Worm (Caenorhabditis elegans): ENCODE data around the gene F07C3.9.

F07C3.9 gene

DNA sequence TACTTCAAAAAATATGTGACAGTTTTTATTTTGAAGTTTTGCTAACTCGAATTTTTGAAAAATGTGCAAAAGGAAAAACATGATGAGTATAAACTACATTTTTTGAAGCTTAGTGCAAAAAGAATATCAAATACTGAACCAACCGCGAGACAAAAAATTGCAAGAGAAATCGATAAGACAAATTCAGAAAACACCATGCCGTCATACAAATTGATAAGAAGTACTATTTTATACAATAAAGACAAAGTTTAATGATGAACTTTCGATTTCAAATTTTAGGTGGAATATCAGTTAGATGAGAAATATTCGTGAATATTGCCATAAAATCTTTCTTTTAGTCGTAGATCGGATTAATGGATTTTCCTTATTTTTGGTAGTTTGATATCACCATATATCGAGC is 8.3 kb upstream of the F07C3.9 start:
- TF ChIP-seq tbx-11 (GFP tag; IDR thresholded peaks at IDR 0.05) (no peak), scrt-1 (GFP tag; IDR thresholded peaks at IDR 0.05) (no peak), F13C5.2 (tag; optimal IDR thresholded peaks at IDR 0.05) (no peak), hmbx-1 (tag; optimal IDR thresholded peaks at IDR 0.05) (no peak), ama-1 (optimal IDR thresholded peaks at IDR 0.05) (no peak), sea-1 (GFP tag; conservative IDR thresholded peaks at IDR 0.05) (no peak), ceh-36 (tag; optimal IDR thresholded peaks at IDR 0.05) (no peak), hmg-4 (GFP tag; optimal IDR thresholded peaks at IDR 0.05) (no peak), flt-1 (GFP tag; IDR thresholded peaks at IDR 0.05) (no peak), B0310.2 (tag; optimal IDR thresholded peaks at IDR 0.05) (no peak), tra-4 (tag; optimal IDR thresholded peaks at IDR 0.05) (no peak)

DNA sequence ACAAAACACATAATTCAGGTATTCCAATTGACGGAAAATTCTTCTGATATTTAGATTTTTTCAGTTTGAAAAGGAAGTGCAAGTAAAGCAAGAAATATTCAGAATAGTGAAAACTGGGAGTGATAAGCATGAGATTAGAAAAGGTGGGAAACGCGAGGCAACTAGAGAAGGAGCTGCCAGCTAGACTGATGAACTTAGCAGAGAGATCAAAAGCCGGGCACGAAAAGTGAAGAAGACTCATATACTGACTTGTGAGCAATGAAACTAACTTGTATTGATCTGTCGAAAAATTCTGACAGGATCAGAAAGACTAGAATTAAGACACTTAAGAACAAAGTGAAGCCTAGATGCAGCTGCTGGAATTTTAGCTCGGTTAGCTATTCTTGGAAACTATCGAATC is 7.0 kb upstream of the F07C3.9 start, which contains the start of gene nhr-36:
Gene nhr-36 (minus strand): TSS at position 101 of the 400 bp plus-strand sequence.
- TF ChIP-seq B0310.2 (tag; optimal IDR thresholded peaks at IDR 0.05) (no peak), F13C5.2 (tag; optimal IDR thresholded peaks at IDR 0.05) (no peak), tra-4 (tag; optimal IDR thresholded peaks at IDR 0.05) (no peak), ceh-13 (GFP tag; optimal IDR thresholded peaks at IDR 0.05) (no peak), scrt-1 (GFP tag; IDR thresholded peaks at IDR 0.05) (no peak), ceh-36 (tag; optimal IDR thresholded peaks at IDR 0.05) (no peak), pes-1 (GFP tag; IDR thresholded peaks at IDR 0.05) (no peak), ets-7 (tag; optimal IDR thresholded peaks at IDR 0.05) (no peak), sea-1 (GFP tag; conservative IDR thresholded peaks at IDR 0.05) (no peak), aly-1 (tag; optimal IDR thresholded peaks at IDR 0.05) (no peak)

DNA sequence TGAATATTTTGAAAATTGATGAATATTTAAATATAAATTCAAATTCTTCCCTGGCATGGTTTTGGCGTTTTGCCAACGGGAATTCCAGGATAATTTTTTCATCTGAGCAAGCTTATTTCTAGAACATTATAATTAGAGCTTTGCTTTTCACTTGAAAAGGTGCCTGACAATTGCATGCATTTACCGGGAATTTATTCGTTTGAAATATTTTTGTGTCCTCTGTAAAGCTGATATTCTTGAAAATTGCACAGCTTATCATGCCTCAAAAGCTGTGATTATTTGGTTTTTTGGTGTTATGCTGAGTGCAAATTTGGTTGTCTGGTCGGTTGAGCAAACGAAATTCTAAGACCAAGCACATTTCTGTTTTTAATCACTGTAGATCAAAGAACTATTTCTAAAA is 6.0 kb upstream of the F07C3.9 start:
- no peak for TF ChIP-seq ets-7 (tag; optimal IDR thresholded peaks at IDR 0.05)
- TF ChIP-seq hmbx-1 (tag; optimal IDR thresholded peaks at IDR 0.05): no peak
- no peak for TF ChIP-seq flt-1 (GFP tag; IDR thresholded peaks at IDR 0.05)
- TF ChIP-seq aly-1 (tag; optimal IDR thresholded peaks at IDR 0.05): no peak
- no peak for TF ChIP-seq pes-1 (GFP tag; IDR thresholded peaks at IDR 0.05)
- no peak for TF ChIP-seq scrt-1 (GFP tag; IDR thresholded peaks at IDR 0.05)
- no peak for TF ChIP-seq sea-1 (GFP tag; conservative IDR thresholded peaks at IDR 0.05)
- no peak for TF ChIP-seq B0310.2 (tag; optimal IDR thresholded peaks at IDR 0.05)
- no peak for TF ChIP-seq hnd-1 (tag; optimal IDR thresholded peaks at IDR 0.05)

ce11 chrV:9257467-9257866 is 3.0 kb upstream of the F07C3.9 start, which contains the start of gene F07C3.16:
Gene F07C3.16, minus strand, starts transcription at chrV:9257567.
- TF ChIP-seq pes-1 (GFP tag; IDR thresholded peaks at IDR 0.05) (no peak), F13C5.2 (tag; optimal IDR thresholded peaks at IDR 0.05) (no peak), tbx-11 (GFP tag; IDR thresholded peaks at IDR 0.05) (no peak), B0310.2 (tag; optimal IDR thresholded peaks at IDR 0.05) (no peak), hmg-4 (GFP tag; optimal IDR thresholded peaks at IDR 0.05) (no peak), hmbx-1 (tag; optimal IDR thresholded peaks at IDR 0.05) (no peak), ets-7 (tag; optimal IDR thresholded peaks at IDR 0.05) (no peak), tbx-37 (GFP tag; conservative IDR thresholded peaks at IDR 0.05) (no peak), flt-1 (GFP tag; IDR thresholded peaks at IDR 0.05) (no peak), scrt-1 (GFP tag; IDR thresholded peaks at IDR 0.05) (no peak), sea-1 (GFP tag; conservative IDR thresholded peaks at IDR 0.05) (no peak), hnd-1 (tag; optimal IDR thresholded peaks at IDR 0.05) (no peak)

ce11 chrV:9255480-9255879 is 1.0 kb upstream of the F07C3.9 start:
- TF ChIP-seq pes-1 (GFP tag; IDR thresholded peaks at IDR 0.05) (no peak), hmbx-1 (tag; optimal IDR thresholded peaks at IDR 0.05) (no peak), hnd-1 (tag; optimal IDR thresholded peaks at IDR 0.05) (no peak), tbx-37 (GFP tag; conservative IDR thresholded peaks at IDR 0.05) (no peak), ceh-36 (tag; optimal IDR thresholded peaks at IDR 0.05) (no peak), flt-1 (GFP tag; IDR thresholded peaks at IDR 0.05) (no peak)

DNA sequence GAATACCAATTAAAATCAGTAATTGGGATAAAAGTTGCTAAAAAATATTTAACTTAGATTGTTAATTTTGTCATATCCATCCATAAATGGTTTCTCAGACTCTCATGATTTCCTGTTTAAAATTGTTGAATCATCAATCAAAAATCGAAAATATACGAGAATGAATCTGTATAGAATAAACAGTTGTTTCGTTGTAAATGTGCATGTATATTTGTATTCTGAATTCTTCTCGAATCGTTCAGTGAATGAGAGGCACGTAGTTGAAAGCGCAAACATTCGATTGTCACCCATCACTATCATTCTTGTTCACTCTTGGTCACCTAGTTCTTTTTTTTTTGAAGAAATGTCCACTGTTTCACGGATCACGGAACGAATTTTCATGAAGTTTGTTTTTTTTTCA is 4.5 kb downstream of the F07C3.9 start, which contains the start of gene ptd-2:
Gene ptd-2 (plus strand): TSS at position 301 of the 400 bp plus-strand sequence.
- no peak for TF ChIP-seq sea-1 (GFP tag; conservative IDR thresholded peaks at IDR 0.05)
- TF ChIP-seq ets-7 (tag; optimal IDR thresholded peaks at IDR 0.05): no peak
- no peak for TF ChIP-seq F13C5.2 (tag; optimal IDR thresholded peaks at IDR 0.05)

DNA sequence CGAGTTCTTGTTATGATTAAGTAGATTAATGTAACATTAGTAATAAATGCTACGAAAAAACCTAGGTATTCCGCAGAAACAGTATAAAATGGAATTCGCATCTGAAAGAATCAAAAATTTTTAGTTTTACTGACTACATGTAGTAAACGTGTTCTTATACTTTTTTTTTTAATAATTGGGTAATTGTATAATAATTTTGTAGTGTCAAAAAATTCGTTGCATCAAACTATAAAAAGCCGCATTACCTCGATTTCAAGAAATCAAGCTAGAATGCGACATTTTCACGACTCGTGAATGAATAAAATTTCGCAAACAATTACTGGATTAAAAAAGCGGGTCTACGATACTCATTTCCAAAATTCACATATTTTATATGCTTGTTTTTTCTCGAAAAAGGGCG is 5.2 kb downstream of the F07C3.9 start, which contains the start of gene str-94:
Gene str-94 (minus strand): TSS at position 101 of the 400 bp plus-strand sequence.
- no peak for TF ChIP-seq ama-1 (optimal IDR thresholded peaks at IDR 0.05)
- no peak for TF ChIP-seq ceh-36 (tag; optimal IDR thresholded peaks at IDR 0.05)
- TF ChIP-seq hnd-1 (tag; optimal IDR thresholded peaks at IDR 0.05): no peak
- TF ChIP-seq pes-1 (GFP tag; IDR thresholded peaks at IDR 0.05): no peak
- no peak for TF ChIP-seq flt-1 (GFP tag; IDR thresholded peaks at IDR 0.05)
- no peak for TF ChIP-seq B0310.2 (tag; optimal IDR thresholded peaks at IDR 0.05)
- no peak for TF ChIP-seq ets-7 (tag; optimal IDR thresholded peaks at IDR 0.05)
- TF ChIP-seq hmg-4 (GFP tag; optimal IDR thresholded peaks at IDR 0.05): no peak
- TF ChIP-seq aly-1 (tag; optimal IDR thresholded peaks at IDR 0.05): no peak
- no peak for TF ChIP-seq hmbx-1 (tag; optimal IDR thresholded peaks at IDR 0.05)
- no peak for TF ChIP-seq ceh-13 (GFP tag; optimal IDR thresholded peaks at IDR 0.05)
- no peak for TF ChIP-seq sea-1 (GFP tag; conservative IDR thresholded peaks at IDR 0.05)
- TF ChIP-seq scrt-1 (GFP tag; IDR thresholded peaks at IDR 0.05): no peak
- no peak for TF ChIP-seq tbx-11 (GFP tag; IDR thresholded peaks at IDR 0.05)
- TF ChIP-seq F13C5.2 (tag; optimal IDR thresholded peaks at IDR 0.05): no peak
- no peak for TF ChIP-seq tra-4 (tag; optimal IDR thresholded peaks at IDR 0.05)
- TF ChIP-seq tbx-37 (GFP tag; conservative IDR thresholded peaks at IDR 0.05): no peak

DNA sequence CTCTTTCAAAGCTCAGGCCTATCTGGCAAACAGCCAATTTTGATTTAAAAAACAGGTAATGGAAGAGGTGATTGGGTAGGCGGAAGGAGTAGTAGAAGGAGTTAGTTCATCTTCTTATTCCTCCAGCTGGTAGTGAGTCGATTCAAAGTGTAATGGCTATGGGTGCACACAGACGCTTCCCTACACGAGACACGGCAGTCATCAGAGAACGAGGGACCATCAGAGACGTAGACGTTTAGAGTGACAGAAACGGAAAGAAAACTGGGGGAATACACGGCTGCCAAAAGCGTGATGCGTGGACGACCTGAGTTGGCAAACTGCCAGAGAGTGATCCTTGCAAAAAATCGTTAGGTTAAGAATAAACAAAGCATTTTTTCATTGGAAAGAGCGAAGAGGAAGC is 7.0 kb downstream of the F07C3.9 start:
- TF ChIP-seq F13C5.2 (tag; optimal IDR thresholded peaks at IDR 0.05) (peak; percentile 39), ceh-13 (GFP tag; optimal IDR thresholded peaks at IDR 0.05) (no peak)
